Fruit fly (Drosophila melanogaster) whole organism, pupa: ENCODE results near the gene CG31710.

Experiments
- CG10348 ChIP-seq: fragments of 200-800 bp; sonication (Bioruptor generic); IDR thresholded peaks from 2 replicates; pipeline ENCODE4 v1.3.6; 2022; ENCODE audit warnings: missing biosample characterization, missing genetic modification characterization
- CG13204 ChIP-seq: fragments of 200-800 bp; sonication (Bioruptor generic); optimal IDR thresholded peaks from 2 replicates; lab custom pipeline; 2018; ENCODE audit warnings: missing biosample characterization, mild to moderate bottlenecking, missing genetic modification characterization, moderate library complexity
- CG17806 ChIP-seq: fragments of 200-800 bp; sonication (Bioruptor generic); optimal IDR thresholded peaks from 2 replicates; lab custom pipeline; 2018; ENCODE audit warnings: missing biosample characterization, mild to moderate bottlenecking, missing genetic modification characterization, moderate library complexity
- CG32121 ChIP-seq: fragments of 200-800 bp; sonication (Bioruptor generic); IDR thresholded peaks from 2 replicates; pipeline ENCODE4 v1.3.6; 2022; ENCODE audit warnings: missing biosample characterization, missing genetic modification characterization
- CG34367 ChIP-seq: fragments of 200-800 bp; sonication (Bioruptor generic); optimal IDR thresholded peaks from 2 replicates; lab custom pipeline; 2018; ENCODE audit warnings: missing biosample characterization, mild to moderate bottlenecking, missing genetic modification characterization
- CG4496 ChIP-seq: fragments of 200-800 bp; sonication (Bioruptor generic); IDR thresholded peaks from 3 replicates; pipeline ENCODE4 v1.3.6; 2022; ENCODE audit warnings: missing biosample characterization, missing genetic modification characterization
- CG8159 ChIP-seq: fragments of 200-800 bp; sonication (Bioruptor generic); optimal IDR thresholded peaks from 3 replicates; lab custom pipeline; 2018; ENCODE audit warnings: missing biosample characterization, mild to moderate bottlenecking, missing genetic modification characterization, moderate library complexity
- D1 ChIP-seq: fragments of 200-800 bp; sonication (Bioruptor generic); optimal IDR thresholded peaks from 2 replicates; lab custom pipeline; 2018; ENCODE audit warnings: missing biosample characterization, mild to moderate bottlenecking, missing genetic modification characterization, moderate library complexity
- EcR ChIP-seq: fragments of 200-800 bp; sonication (Bioruptor generic); optimal IDR thresholded peaks from 3 replicates; lab custom pipeline; 2019; ENCODE audit warnings: missing biosample characterization, missing genetic modification characterization, mild to moderate bottlenecking, moderate library complexity, missing genetic modification reagents
- Pif1B ChIP-seq: fragments of 200-800 bp; sonication (Bioruptor generic); optimal IDR thresholded peaks from 3 replicates; lab custom pipeline; 2016; ENCODE audit warnings: missing biosample characterization, missing genetic modification characterization
- rn ChIP-seq: fragments of 200-800 bp; sonication (Bioruptor generic); IDR thresholded peaks from 2 replicates; pipeline ENCODE4 v1.3.6; 2022; ENCODE audit warnings: missing biosample characterization, missing genetic modification characterization

dm6 chr2L:9698092-9698922, 7.4 kb downstream of the CG31710 start:
- no peak for TF ChIP-seq CG8159
- no peak for TF ChIP-seq CG10348 (GFP tag; lab: Robert Waterston, UW)
- TF ChIP-seq D1 (tag; lab: Kevin White, UChicago) = no peak
- TF ChIP-seq CG32121 (GFP tag; lab: Robert Waterston, UW) = no peak
- no peak for TF ChIP-seq EcR
- TF ChIP-seq CG13204 (GFP tag; lab: Kevin White, UChicago) = no peak
- TF ChIP-seq CG4496 = no peak
- no peak for TF ChIP-seq CG34367 (tag; lab: Kevin White, UChicago)
- no peak for TF ChIP-seq CG17806 (tag; lab: Kevin White, UChicago)
- no peak for TF ChIP-seq Pif1B (GFP tag; lab: Kevin White, UChicago)
- no peak for TF ChIP-seq rn (GFP tag; lab: Robert Waterston, UW)
